Fruit fly (Drosophila melanogaster) whole organism, pupa: ENCODE measurements around the gene fh.
A peak's percentile ranks its signal among the peaks of the same experiment; 100 is the strongest.

Source experiments
- CG10348 ChIP-seq: fragments of 200-800 bp; sonication (Bioruptor generic); IDR thresholded peaks from 2 replicates; pipeline ENCODE4 v1.3.6; 2022; ENCODE audit warnings: missing biosample characterization, missing genetic modification characterization
- CG13204 ChIP-seq: fragments of 200-800 bp; sonication (Bioruptor generic); optimal IDR thresholded peaks from 2 replicates; lab custom pipeline; 2018; ENCODE audit warnings: missing biosample characterization, mild to moderate bottlenecking, missing genetic modification characterization, moderate library complexity
- CG17806 ChIP-seq: fragments of 200-800 bp; sonication (Bioruptor generic); optimal IDR thresholded peaks from 2 replicates; lab custom pipeline; 2018; ENCODE audit warnings: missing biosample characterization, mild to moderate bottlenecking, missing genetic modification characterization, moderate library complexity
- CG34367 ChIP-seq: fragments of 200-800 bp; sonication (Bioruptor generic); optimal IDR thresholded peaks from 2 replicates; lab custom pipeline; 2018; ENCODE audit warnings: missing biosample characterization, mild to moderate bottlenecking, missing genetic modification characterization
- CG8301 ChIP-seq: fragments of 200-800 bp; sonication (Bioruptor generic); optimal IDR thresholded peaks from 2 replicates; lab custom pipeline; 2018; ENCODE audit warnings: missing biosample characterization, mild to moderate bottlenecking, missing genetic modification characterization
- CG9948 ChIP-seq: fragments of 200-800 bp; sonication (Bioruptor generic); optimal IDR thresholded peaks from 2 replicates; lab custom pipeline; 2018; ENCODE audit warnings: missing biosample characterization, mild to moderate bottlenecking, missing genetic modification characterization, moderate library complexity
- D1 ChIP-seq: fragments of 200-800 bp; sonication (Bioruptor generic); optimal IDR thresholded peaks from 2 replicates; lab custom pipeline; 2018; ENCODE audit warnings: missing biosample characterization, mild to moderate bottlenecking, missing genetic modification characterization, moderate library complexity
- EcR ChIP-seq: fragments of 200-800 bp; sonication (Bioruptor generic); optimal IDR thresholded peaks from 3 replicates; lab custom pipeline; 2019; ENCODE audit warnings: missing biosample characterization, missing genetic modification characterization, mild to moderate bottlenecking, moderate library complexity, missing genetic modification reagents
- Ets98B ChIP-seq: fragments of 200-800 bp; sonication (Bioruptor generic); IDR thresholded peaks from 2 replicates; pipeline ENCODE4 v1.3.6; 2022; ENCODE audit warnings: missing biosample characterization, missing genetic modification characterization
- Pif1A ChIP-seq: fragments of 200-800 bp; sonication (Bioruptor generic); optimal IDR thresholded peaks from 3 replicates; lab custom pipeline; 2016; ENCODE audit warnings: missing biosample characterization, missing genetic modification characterization
- fd96Ca ChIP-seq: fragments of 200-800 bp; sonication (Bioruptor generic); IDR thresholded peaks from 3 replicates; pipeline ENCODE4 v1.3.6; 2022; ENCODE audit warnings: missing biosample characterization, missing genetic modification characterization
- gl ChIP-seq: fragments of 200-800 bp; sonication (Bioruptor generic); optimal IDR thresholded peaks from 2 replicates; lab custom pipeline; 2018; ENCODE audit warnings: missing biosample characterization, mild to moderate bottlenecking, missing genetic modification characterization
- rn ChIP-seq: fragments of 200-800 bp; sonication (Bioruptor generic); IDR thresholded peaks from 2 replicates; pipeline ENCODE4 v1.3.6; 2022; ENCODE audit warnings: missing biosample characterization, missing genetic modification characterization

- TF ChIP-seq CG9948, result peak; percentile 9
- TF ChIP-seq CG34367, result peak; percentile 49
- no peak for TF ChIP-seq CG10348
- no peak for TF ChIP-seq D1 (tag; lab: Kevin White, UChicago)
- TF ChIP-seq CG13204, result peak; percentile 41
- TF ChIP-seq CG17806, result no peak
- TF ChIP-seq CG8301 (tag; lab: Kevin White, UChicago), result peak; percentile 12
- TF ChIP-seq EcR (GFP tag; lab: Kevin White, UChicago), result no peak
- peak; percentile 50 for TF ChIP-seq Pif1A (GFP tag; lab: Kevin White, UChicago)
- peak; percentile 46; the same call in 2 of the 3 replicates for TF ChIP-seq fd96Ca
- no peak for TF ChIP-seq Ets98B
- TF ChIP-seq rn, result no peak
- peak; percentile 53 for TF ChIP-seq gl (tag; lab: Kevin White, UChicago)
These were observed 7.0 kb upstream of the fh start for dm6 chrX:9155715-9156387.
